Worm (Caenorhabditis elegans): ENCODE measurements around the gene ooc-5.

ce11 chrII:9007741-9008140 lies 14.8 kb downstream of the ooc-5 start:
- TF ChIP-seq unc-62 (GFP tag; optimal IDR thresholded peaks at IDR 0.05), result no peak
- no peak for TF ChIP-seq elt-3 (tag; optimal IDR thresholded peaks at IDR 0.05)
- no peak for TF ChIP-seq lsy-2 (tag; optimal IDR thresholded peaks at IDR 0.05)
- no peak for TF ChIP-seq nhr-12 (tag; optimal IDR thresholded peaks at IDR 0.05)
- TF ChIP-seq nhr-237 (tag; optimal IDR thresholded peaks at IDR 0.05), result no peak
- no peak for TF ChIP-seq snpc-4 (tag; optimal IDR thresholded peaks at IDR 0.05)
- TF ChIP-seq mab-5 (tag; optimal IDR thresholded peaks at IDR 0.05), result no peak
- TF ChIP-seq unc-39 (tag; optimal IDR thresholded peaks at IDR 0.05), result no peak
- TF ChIP-seq drap-1 (GFP tag; optimal IDR thresholded peaks at IDR 0.05), result no peak
- no peak for TF ChIP-seq elt-1 (tag; optimal IDR thresholded peaks at IDR 0.05; ENCODE audit: borderline replicate concordance, insufficient read depth)
- no peak for TF ChIP-seq sem-2 (GFP tag; optimal IDR thresholded peaks at IDR 0.05)
- TF ChIP-seq pha-4 (tag; optimal IDR thresholded peaks at IDR 0.05), result no peak
- TF ChIP-seq unc-120 (tag; optimal IDR thresholded peaks at IDR 0.05; ENCODE audit: poor library complexity, severe bottlenecking), result no peak
- TF ChIP-seq ztf-11 (tag; optimal IDR thresholded peaks at IDR 0.05), result no peak

Data from whole organism, mixed stage, embryonic.